Worm (Caenorhabditis elegans) whole organism, late embryonic: Measurements from ENCODE around the gene Y37B11A.3.

Source experiments
- C38D4.7 ChIP-seq: fragments of 200-800 bp; sonication (Bioruptor generic); optimal IDR thresholded peaks from 2 replicates; lab custom pipeline; 2018; ENCODE audit warnings: mild to moderate bottlenecking, missing genetic modification characterization, moderate library complexity, missing compliant biosample characterization
- F13H6.1 ChIP-seq: sonication (generic microtip); optimal IDR thresholded peaks from 2 replicates; lab custom pipeline; 2016; ENCODE audit warnings: missing genetic modification characterization, missing compliant biosample characterization
- T23F11.4 ChIP-seq: fragments of 200-800 bp; sonication (Bioruptor generic); optimal IDR thresholded peaks from 2 replicates; lab custom pipeline; 2018; ENCODE audit warnings: mild to moderate bottlenecking, missing genetic modification characterization, missing compliant biosample characterization
- ceh-14 ChIP-seq: sonication (generic microtip); optimal IDR thresholded peaks from 2 replicates; lab custom pipeline; 2016; ENCODE audit warnings: missing genotype, missing genetic modification characterization, missing compliant biosample characterization
- ceh-18 ChIP-seq: sonication (generic microtip); optimal IDR thresholded peaks from 2 replicates; lab custom pipeline; 2016; ENCODE audit warnings: missing genetic modification characterization, missing compliant biosample characterization
- ceh-19 ChIP-seq: fragments of 200-800 bp; sonication (Bioruptor generic); optimal IDR thresholded peaks from 2 replicates; lab custom pipeline; 2018; ENCODE audit warnings: mild to moderate bottlenecking, missing genetic modification characterization, missing compliant biosample characterization
- ceh-22 ChIP-seq: sonication (generic microtip); optimal IDR thresholded peaks from 2 replicates; lab custom pipeline; 2017; ENCODE audit warnings: missing biosample characterization, missing genetic modification characterization
- ceh-24 ChIP-seq: sonication (generic microtip); optimal IDR thresholded peaks from 2 replicates; lab custom pipeline; 2016; ENCODE audit warnings: mild to moderate bottlenecking, missing genetic modification characterization, missing compliant biosample characterization
- ceh-31 ChIP-seq: sonication (generic microtip); optimal IDR thresholded peaks from 2 replicates; lab custom pipeline; 2016; ENCODE audit warnings: missing genetic modification characterization, missing compliant biosample characterization
- ceh-34 ChIP-seq: sonication (generic microtip); optimal IDR thresholded peaks from 2 replicates; lab custom pipeline; 2016; ENCODE audit warnings: mild to moderate bottlenecking, missing genetic modification characterization, missing compliant biosample characterization
- ceh-45 ChIP-seq: fragments of 200-800 bp; sonication (Bioruptor generic); IDR thresholded peaks from 2 replicates; pipeline ENCODE4 v1.3.6; 2022; ENCODE audit warnings: missing genetic modification reagents, missing genetic modification characterization, missing compliant biosample characterization
- ceh-6 ChIP-seq: fragments of 200-800 bp; sonication (Bioruptor generic); optimal IDR thresholded peaks from 2 replicates; lab custom pipeline; 2018; ENCODE audit warnings: mild to moderate bottlenecking, missing genetic modification characterization, missing compliant biosample characterization
- che-1 ChIP-seq: sonication (generic microtip); optimal IDR thresholded peaks from 2 replicates; lab custom pipeline; 2016; ENCODE audit warnings: mild to moderate bottlenecking, missing genetic modification characterization, missing compliant biosample characterization
- dve-1 ChIP-seq: sonication (generic microtip); optimal IDR thresholded peaks from 2 replicates; lab custom pipeline; 2017; ENCODE audit warnings: antibody characterized with exemption, mild to moderate bottlenecking, missing genetic modification characterization, missing compliant biosample characterization
- elt-2 ChIP-seq: sonication (generic microtip); optimal IDR thresholded peaks from 2 replicates; lab custom pipeline; 2016; ENCODE audit warnings: missing genetic modification reagents, missing genetic modification characterization, missing compliant biosample characterization
- elt-4 ChIP-seq: sonication (generic microtip); optimal IDR thresholded peaks from 2 replicates; lab custom pipeline; 2016; ENCODE audit warnings: missing genetic modification characterization, missing compliant biosample characterization
- ets-4 ChIP-seq: sonication (generic microtip); optimal IDR thresholded peaks from 2 replicates; lab custom pipeline; 2016; ENCODE audit warnings: missing genetic modification characterization, missing compliant biosample characterization
- fax-1 ChIP-seq: sonication (generic microtip); optimal IDR thresholded peaks from 2 replicates; lab custom pipeline; 2016; ENCODE audit warnings: missing genotype, missing genetic modification characterization, missing compliant biosample characterization
- fkh-10 ChIP-seq: fragments of 150-350 bp; optimal IDR thresholded peaks from 2 replicates; lab custom pipeline; 2014; ENCODE audit warnings: missing biosample characterization, missing genetic modification reagents, missing genetic modification characterization
- fkh-6 ChIP-seq: sonication (generic microtip); optimal IDR thresholded peaks from 2 replicates; lab custom pipeline; 2016; ENCODE audit warnings: missing genetic modification characterization, missing compliant biosample characterization
- gmeb-2 ChIP-seq: sonication (generic microtip); optimal IDR thresholded peaks from 2 replicates; lab custom pipeline; 2016; ENCODE audit warnings: missing genetic modification characterization, inconsistent platforms, missing compliant biosample characterization
- hlh-13 ChIP-seq: fragments of 200-800 bp; sonication (Bioruptor generic); optimal IDR thresholded peaks from 2 replicates; lab custom pipeline; 2018; ENCODE audit warnings: mild to moderate bottlenecking, missing genetic modification characterization, missing compliant biosample characterization
- hlh-6 ChIP-seq: sonication (generic microtip); optimal IDR thresholded peaks from 2 replicates; lab custom pipeline; 2016; ENCODE audit warnings: missing genotype, missing genetic modification characterization, missing compliant biosample characterization
- hlh-8 ChIP-seq: sonication (generic microtip); optimal IDR thresholded peaks from 2 replicates; lab custom pipeline; 2016; ENCODE audit warnings: missing genotype, missing genetic modification characterization, missing compliant biosample characterization
- madf-2 ChIP-seq: sonication (generic microtip); optimal IDR thresholded peaks from 2 replicates; lab custom pipeline; 2017; ENCODE audit warnings: missing genetic modification characterization, missing compliant biosample characterization
- nfya-1 ChIP-seq: sonication (generic microtip); optimal IDR thresholded peaks from 2 replicates; lab custom pipeline; 2017; ENCODE audit warnings: missing genetic modification characterization, mild to moderate bottlenecking, missing compliant biosample characterization, antibody characterized with exemption, moderate library complexity
- nhr-232 ChIP-seq: sonication (generic microtip); optimal IDR thresholded peaks from 2 replicates; lab custom pipeline; 2016; ENCODE audit warnings: missing genetic modification characterization, missing compliant biosample characterization
- npax-4 ChIP-seq: sonication (generic microtip); optimal IDR thresholded peaks from 2 replicates; lab custom pipeline; 2016; ENCODE audit warnings: missing genetic modification characterization, missing compliant biosample characterization
- pha-2 ChIP-seq: sonication (generic microtip); optimal IDR thresholded peaks from 2 replicates; lab custom pipeline; 2017; ENCODE audit warnings: mild to moderate bottlenecking, missing genetic modification characterization, missing compliant biosample characterization
- pqm-1 ChIP-seq: sonication (generic microtip); optimal IDR thresholded peaks from 2 replicates; lab custom pipeline; 2016; ENCODE audit warnings: missing genetic modification characterization, missing compliant biosample characterization
- ref-2 ChIP-seq: sonication (generic microtip); optimal IDR thresholded peaks from 2 replicates; lab custom pipeline; 2016; ENCODE audit warnings: missing genetic modification characterization, missing compliant biosample characterization
- sdc-2 ChIP-seq: sonication (generic microtip); optimal IDR thresholded peaks from 2 replicates; lab custom pipeline; 2016; ENCODE audit warnings: missing genotype, missing genetic modification characterization, missing compliant biosample characterization
- syd-9 ChIP-seq: sonication (generic microtip); optimal IDR thresholded peaks from 2 replicates; lab custom pipeline; 2016; ENCODE audit warnings: mild to moderate bottlenecking, missing genetic modification characterization, moderate library complexity, missing compliant biosample characterization
- unc-3 ChIP-seq, 2 experiments: fragments of 200-800 bp in 1 of 2; sonication (Bioruptor generic) in 1 of 2; sonication (generic microtip) in 1 of 2; conservative IDR thresholded peaks in 1 of 2; optimal IDR thresholded peaks in 1 of 2; 2 replicates each; pipeline versions ENCODE4 v1.3.6 to Lab custom; 2016 to 2022; ENCODE audit warnings: missing compliant biosample characterization in 2 of 2, missing genetic modification characterization in 2 of 2, missing genetic modification reagents in 1 of 2
- unc-42 ChIP-seq: sonication (generic microtip); optimal IDR thresholded peaks from 2 replicates; lab custom pipeline; 2016; ENCODE audit warnings: missing genotype, missing genetic modification characterization, missing compliant biosample characterization
- unc-55 ChIP-seq: sonication (generic microtip); optimal IDR thresholded peaks from 2 replicates; lab custom pipeline; 2017; ENCODE audit warnings: missing biosample characterization, missing genetic modification reagents, missing genetic modification characterization
- zip-5 ChIP-seq: sonication (generic microtip); optimal IDR thresholded peaks from 2 replicates; lab custom pipeline; 2016; ENCODE audit warnings: missing genetic modification characterization, missing compliant biosample characterization

The Y37B11A.3 gene

DNA sequence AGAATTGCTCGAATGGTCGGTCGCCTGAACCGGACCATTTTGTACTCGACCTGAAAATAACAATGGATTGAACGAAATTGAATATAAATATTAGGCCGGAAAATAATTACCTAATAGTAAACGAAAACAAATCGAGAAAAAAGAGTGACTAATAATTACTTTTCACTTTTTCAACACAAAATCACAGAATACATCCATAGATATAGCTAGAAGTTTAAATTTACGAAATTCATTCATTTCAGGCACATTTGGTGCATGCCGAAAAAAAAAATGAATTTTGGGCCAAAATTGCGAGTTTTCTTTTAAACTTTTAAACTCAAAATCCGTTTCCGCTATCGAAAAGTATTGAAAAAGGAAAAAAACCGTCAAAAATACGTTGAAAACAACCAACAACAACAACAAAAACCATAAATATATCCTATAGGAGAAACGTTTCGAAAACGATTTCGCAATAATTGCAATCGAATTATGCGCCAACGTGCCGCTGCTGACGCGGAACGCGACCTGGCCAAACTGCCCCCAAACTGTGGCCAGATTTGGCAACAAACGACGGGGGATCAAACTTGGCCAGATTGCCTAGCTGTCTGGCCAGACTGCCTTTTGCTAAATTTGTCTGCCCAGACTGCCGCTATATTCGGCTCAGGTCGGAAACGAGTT, at the start of gene Y37B11A.3:
Gene Y37B11A.3, minus strand, starts transcription at position 51 of the 657 bp plus-strand sequence.
- TF ChIP-seq fkh-6 (tag; lab: Kevin White, UChicago) (peak; percentile 23), pha-2 (no peak), che-1 (tag; lab: Kevin White, UChicago) (no peak), ceh-14 (tag; lab: Kevin White, UChicago) (no peak), ceh-45 (GFP tag; lab: Robert Waterston, UW) (no peak), ref-2 (tag; lab: Kevin White, UChicago) (peak; percentile 69), ceh-24 (tag; lab: Kevin White, UChicago) (no peak), F13H6.1 (no peak), syd-9 (tag; lab: Kevin White, UChicago) (no peak), hlh-13 (GFP tag; lab: Kevin White, UChicago) (no peak), ceh-22 (no peak), hlh-6 (tag; lab: Kevin White, UChicago) (no peak), ets-4 (tag; lab: Kevin White, UChicago) (no peak), ceh-19 (no peak), ceh-34 (tag; lab: Kevin White, UChicago) (no peak), npax-4 (tag; lab: Kevin White, UChicago) (no peak), unc-55 (GFP tag; lab: Kevin White, UChicago) (peak; percentile 43), madf-2 (no peak), dve-1 (tag; lab: Kevin White, UChicago) (no peak), ceh-18 (tag; lab: Kevin White, UChicago) (no peak), T23F11.4 (GFP tag; lab: Kevin White, UChicago) (no peak), C38D4.7 (no peak), hlh-8 (no peak), fkh-10 (GFP tag; lab: Kevin White, UChicago) (no peak), unc-3 (GFP tag; conservative IDR thresholded peaks at IDR 0.05; lab: Robert Waterston, UW) (no peak), unc-3 (tag; optimal IDR thresholded peaks at IDR 0.05; lab: Kevin White, UChicago) (no peak), ceh-6 (GFP tag; lab: Kevin White, UChicago) (no peak), nfya-1 (tag; lab: Kevin White, UChicago) (peak; percentile 37), fax-1 (no peak), ceh-31 (tag; lab: Kevin White, UChicago) (peak; percentile 30)

DNA sequence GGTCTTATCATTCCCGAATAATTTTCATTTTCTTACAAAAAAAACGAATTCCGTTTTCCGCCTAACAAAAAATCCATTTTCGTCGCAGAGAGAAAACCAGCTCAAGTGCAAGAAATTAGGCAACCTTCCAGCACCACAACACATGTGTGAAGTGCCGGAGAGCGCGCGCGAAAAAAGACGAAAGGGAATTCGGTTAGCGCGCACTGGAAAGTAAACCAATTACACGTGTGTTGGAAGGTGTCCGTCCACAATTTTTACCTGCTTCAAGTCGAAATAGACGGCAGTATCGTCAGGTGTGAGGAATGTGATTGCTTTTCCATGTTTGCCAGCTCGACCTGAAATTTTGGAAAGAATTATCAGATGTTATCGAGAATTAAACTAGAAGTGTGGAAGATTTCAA, 49.5 kb upstream of the Y37B11A.3 start:
- TF ChIP-seq gmeb-2 (tag; lab: Kevin White, UChicago) (no peak), unc-42 (tag; lab: Kevin White, UChicago) (peak; percentile 61)

DNA sequence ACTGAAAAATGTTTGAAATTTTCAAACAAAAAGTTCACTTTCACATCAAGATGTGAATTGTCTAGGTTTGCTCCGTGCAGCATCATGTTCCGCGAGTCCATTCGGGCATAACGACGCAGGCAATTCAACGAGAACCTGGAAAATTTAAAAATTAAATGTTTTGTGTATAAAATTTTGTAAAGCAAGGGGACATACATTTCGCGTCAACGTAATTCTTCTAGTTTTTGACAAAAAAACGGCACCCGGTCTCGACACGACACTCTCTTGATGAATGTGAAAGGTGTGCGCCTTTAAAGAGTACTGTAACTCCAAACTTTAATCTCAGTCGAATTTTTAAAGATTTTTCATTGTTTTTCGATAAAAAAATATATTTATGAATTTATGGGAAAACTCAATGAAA, 48.9 kb upstream of the Y37B11A.3 start, which contains the start of gene R12B2.6:
Gene R12B2.6, minus strand, starts transcription at position 101 of the 400 bp plus-strand sequence.
- TF ChIP-seq ceh-45 (GFP tag; lab: Robert Waterston, UW): no peak
- TF ChIP-seq nhr-232: no peak
- no peak for TF ChIP-seq madf-2

DNA sequence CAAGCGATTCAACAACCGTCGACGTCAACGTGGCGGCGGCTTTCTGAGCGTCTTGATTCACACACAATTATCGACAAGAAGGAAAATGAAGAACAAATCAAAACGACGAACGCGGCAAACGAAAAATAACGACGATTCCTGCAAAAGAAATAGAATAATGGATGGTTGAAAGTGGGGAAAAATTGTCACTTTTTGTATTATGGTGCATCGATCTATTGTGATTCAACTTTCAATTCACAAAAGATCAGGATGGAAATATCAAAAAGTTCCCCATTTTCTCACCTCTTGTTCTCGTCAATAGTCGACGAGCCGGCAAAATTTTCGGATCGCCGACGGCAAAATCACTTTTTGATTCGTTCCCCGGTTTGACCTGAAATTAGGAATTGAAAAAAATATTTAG, 48.3 kb upstream of the Y37B11A.3 start, which contains the start of the genes R12B2.13 and mdt-15:
Gene R12B2.13, minus strand, starts transcription at position 101 of the 400 bp plus-strand sequence.
Gene mdt-15, minus strand, starts transcription at position 376 of the 400 bp plus-strand sequence.
- TF ChIP-seq sdc-2 (tag; lab: Kevin White, UChicago) (no peak), che-1 (tag; lab: Kevin White, UChicago) (no peak), elt-2 (no peak), madf-2 (no peak), zip-5 (tag; lab: Kevin White, UChicago) (no peak), pqm-1 (tag; lab: Kevin White, UChicago) (no peak), dve-1 (tag; lab: Kevin White, UChicago) (no peak), elt-4 (tag; lab: Kevin White, UChicago) (no peak)
